Fruit fly (Drosophila melanogaster) whole organism, embryonic: ENCODE results near the gene HemK1.
A peak's percentile ranks its signal among the peaks of the same experiment; 100 is the strongest.

Source experiments
- Adf1 ChIP-seq: fragments of 200-800 bp; sonication (Bioruptor generic); IDR thresholded peaks from 2 replicates; pipeline ENCODE4 v1.3.6; 2022; ENCODE audit warnings: missing biosample characterization, missing genetic modification characterization
- CG10274 ChIP-seq: fragments of 200-800 bp; sonication (Bioruptor generic); optimal IDR thresholded peaks from 3 replicates; lab custom pipeline; 2017; ENCODE audit warnings: missing biosample characterization, mild to moderate bottlenecking, missing genetic modification characterization
- CG10543 ChIP-seq: fragments of 200-800 bp; sonication (Bioruptor generic); optimal IDR thresholded peaks from 3 replicates; lab custom pipeline; 2017; ENCODE audit warnings: missing biosample characterization, mild to moderate bottlenecking, missing genetic modification characterization, moderate library complexity
- CG10565 ChIP-seq: fragments of 200-800 bp; sonication (Bioruptor generic); optimal IDR thresholded peaks from 3 replicates; lab custom pipeline; 2016; ENCODE audit warnings: missing biosample characterization, mild to moderate bottlenecking, missing genetic modification characterization
- CG12219 ChIP-seq: fragments of 200-800 bp; sonication (Bioruptor generic); optimal IDR thresholded peaks from 3 replicates; lab custom pipeline; 2018; ENCODE audit warnings: missing biosample characterization, mild to moderate bottlenecking, missing genetic modification characterization
- CG14860 ChIP-seq: fragments of 200-800 bp; sonication (Bioruptor generic); IDR thresholded peaks from 3 replicates; pipeline ENCODE4 v1.3.6; 2022; ENCODE audit warnings: missing biosample characterization, missing genetic modification characterization; ENCODE audit not compliant: partially characterized antibody
- CG15479 ChIP-seq: fragments of 200-800 bp; sonication (Bioruptor generic); optimal IDR thresholded peaks from 3 replicates; lab custom pipeline; 2019; ENCODE audit warnings: missing biosample characterization, mild to moderate bottlenecking, missing genetic modification characterization, moderate library complexity
- CG15514 ChIP-seq: fragments of 200-800 bp; sonication (Bioruptor generic); optimal IDR thresholded peaks from 3 replicates; lab custom pipeline; 2017; ENCODE audit warnings: missing biosample characterization, missing genetic modification characterization, mild to moderate bottlenecking, moderate library complexity, missing genetic modification reagents
- CG1602 ChIP-seq: fragments of 200-800 bp; sonication (Bioruptor generic); optimal IDR thresholded peaks from 3 replicates; lab custom pipeline; 2016; ENCODE audit warnings: missing biosample characterization, missing genetic modification characterization
- CG16815 ChIP-seq: fragments of 200-800 bp; sonication (Bioruptor generic); optimal IDR thresholded peaks from 3 replicates; lab custom pipeline; 2017; ENCODE audit warnings: missing biosample characterization, mild to moderate bottlenecking, missing genetic modification characterization
- CG2116 ChIP-seq: fragments of 200-800 bp; sonication (Bioruptor generic); optimal IDR thresholded peaks from 3 replicates; lab custom pipeline; 2018; ENCODE audit warnings: missing biosample characterization, mild to moderate bottlenecking, missing genetic modification characterization
- CG31224 ChIP-seq: fragments of 200-800 bp; sonication (Bioruptor generic); IDR thresholded peaks from 2 replicates; pipeline ENCODE4 v1.3.6; 2022; ENCODE audit warnings: missing biosample characterization, missing genetic modification characterization
- CG31388 ChIP-seq: fragments of 200-800 bp; sonication (Bioruptor generic); optimal IDR thresholded peaks from 2 replicates; lab custom pipeline; 2016; ENCODE audit warnings: missing biosample characterization, missing genetic modification characterization
- CG34422 ChIP-seq: fragments of 200-800 bp; sonication (Bioruptor generic); IDR thresholded peaks from 3 replicates; pipeline ENCODE4 v1.3.6; 2022; ENCODE audit warnings: missing biosample characterization, missing genetic modification characterization
- CG6654 ChIP-seq: fragments of 200-800 bp; sonication (Bioruptor generic); optimal IDR thresholded peaks from 2 replicates; lab custom pipeline; 2017; ENCODE audit warnings: missing biosample characterization, mild to moderate bottlenecking, missing genetic modification characterization
- CG6765 ChIP-seq: fragments of 200-800 bp; sonication (Bioruptor generic); optimal IDR thresholded peaks from 3 replicates; lab custom pipeline; 2017; ENCODE audit warnings: missing biosample characterization, mild to moderate bottlenecking, missing genetic modification characterization
- CG6791 ChIP-seq: fragments of 200-800 bp; sonication (Bioruptor generic); IDR thresholded peaks from 3 replicates; pipeline ENCODE4 v1.3.6; 2022; ENCODE audit warnings: missing biosample characterization, missing genetic modification characterization; ENCODE audit not compliant: partially characterized antibody
- CG7745 ChIP-seq: fragments of 200-800 bp; sonication (Bioruptor generic); optimal IDR thresholded peaks from 2 replicates; lab custom pipeline; 2018; ENCODE audit warnings: missing biosample characterization, mild to moderate bottlenecking, missing genetic modification characterization, moderate library complexity
- CG9215 ChIP-seq: fragments of 200-800 bp; sonication (Bioruptor generic); IDR thresholded peaks from 2 replicates; pipeline ENCODE4 v1.3.6; 2022; ENCODE audit warnings: missing biosample characterization, missing genetic modification characterization
- CG9876 ChIP-seq: fragments of 200-800 bp; sonication (Bioruptor generic); optimal IDR thresholded peaks from 2 replicates; lab custom pipeline; 2016; ENCODE audit warnings: missing biosample characterization, missing genetic modification characterization
- CG9932 ChIP-seq: fragments of 200-800 bp; sonication (Bioruptor generic); IDR thresholded peaks from 2 replicates; pipeline ENCODE4 v1.3.6; 2022; ENCODE audit warnings: missing biosample characterization, missing genetic modification characterization
- Dip2 ChIP-seq: fragments of 200-800 bp; sonication (Bioruptor generic); IDR thresholded peaks from 2 replicates; pipeline ENCODE4 v1.3.6; 2022; ENCODE audit warnings: missing biosample characterization, missing genetic modification characterization
- Dref ChIP-seq: fragments of 200-800 bp; sonication (Bioruptor generic); IDR thresholded peaks from 2 replicates; pipeline ENCODE4 v1.3.6; 2022; ENCODE audit warnings: missing biosample characterization, missing genetic modification characterization
- HLH3B ChIP-seq: fragments of 200-800 bp; sonication (Bioruptor generic); IDR thresholded peaks from 2 replicates; pipeline ENCODE4 v1.3.6; 2022; ENCODE audit warnings: missing biosample characterization, missing genetic modification characterization
- Hey ChIP-seq: fragments of 200-800 bp; sonication (Bioruptor generic); optimal IDR thresholded peaks from 3 replicates; lab custom pipeline; 2018; ENCODE audit warnings: missing biosample characterization, mild to moderate bottlenecking, missing genetic modification characterization
- Hr39 ChIP-seq: fragments of >200 bp; optimal IDR thresholded peaks from 2 replicates; lab custom pipeline; 2017
- Mrtf ChIP-seq: fragments of 200-800 bp; sonication (Bioruptor generic); IDR thresholded peaks from 3 replicates; pipeline ENCODE4 v1.3.6; 2022; ENCODE audit warnings: missing biosample characterization, missing genetic modification characterization
- Myb ChIP-seq: fragments of 200-800 bp; sonication (Bioruptor generic); optimal IDR thresholded peaks from 2 replicates; lab custom pipeline; 2016; ENCODE audit warnings: missing biosample characterization, missing genetic modification characterization
- Sox102F ChIP-seq: fragments of 200-800 bp; sonication (Bioruptor generic); optimal IDR thresholded peaks from 2 replicates; lab custom pipeline; 2018; ENCODE audit warnings: missing biosample characterization, mild to moderate bottlenecking, missing genetic modification characterization, moderate library complexity
- Stat92E ChIP-seq, 3 experiments: fragments of >200 bp in 2 of 3; fragments of 200-800 bp in 1 of 3; sonication (Bioruptor generic) in 1 of 3; optimal IDR thresholded peaks; 2 replicates each; lab custom pipeline; 2017 to 2019; ENCODE audit warnings: missing biosample characterization in 3 of 3, missing genetic modification characterization in 3 of 3, mild to moderate bottlenecking in 1 of 3, moderate library complexity in 1 of 3
- TFAM ChIP-seq: fragments of 200-800 bp; sonication (Bioruptor generic); optimal IDR thresholded peaks from 2 replicates; lab custom pipeline; 2017; ENCODE audit warnings: missing biosample characterization, missing genetic modification characterization, inconsistent platforms
- ab ChIP-seq: fragments of 200-800 bp; sonication (Bioruptor generic); optimal IDR thresholded peaks from 2 replicates; lab custom pipeline; 2016; ENCODE audit warnings: missing biosample characterization, missing genetic modification characterization
- fd96Cb ChIP-seq: fragments of 200-800 bp; sonication (Bioruptor generic); optimal IDR thresholded peaks from 2 replicates; lab custom pipeline; 2018; ENCODE audit warnings: missing biosample characterization, mild to moderate bottlenecking, missing genetic modification characterization, moderate library complexity
- gsb ChIP-seq: fragments of 200-800 bp; sonication (Bioruptor generic); IDR thresholded peaks from 2 replicates; pipeline ENCODE4 v1.3.6; 2022; ENCODE audit warnings: missing biosample characterization, missing genetic modification characterization
- kah ChIP-seq: fragments of 200-800 bp; sonication (Bioruptor generic); optimal IDR thresholded peaks from 2 replicates; lab custom pipeline; 2018; ENCODE audit warnings: missing biosample characterization, mild to moderate bottlenecking, missing genetic modification characterization
- lov ChIP-seq, 2 experiments: fragments of 200-800 bp in 1 of 2; fragments of >200 bp in 1 of 2; sonication (Bioruptor generic) in 1 of 2; IDR thresholded peaks in 1 of 2; optimal IDR thresholded peaks in 1 of 2; 2 replicates in 1 of 2; 3 replicates in 1 of 2; pipeline versions ENCODE4 v1.3.6 to Lab custom; 2017 to 2022; ENCODE audit warnings: missing biosample characterization in 1 of 2, missing genetic modification characterization in 1 of 2
- maf-S ChIP-seq: fragments of 200-800 bp; sonication (Bioruptor generic); optimal IDR thresholded peaks from 2 replicates; lab custom pipeline; 2016; ENCODE audit warnings: missing biosample characterization, missing genetic modification characterization
- oc ChIP-seq: fragments of 200-800 bp; sonication (Bioruptor generic); optimal IDR thresholded peaks from 2 replicates; lab custom pipeline; 2018; ENCODE audit warnings: missing biosample characterization, mild to moderate bottlenecking, missing genetic modification characterization, moderate library complexity
- pros ChIP-seq: fragments of 200-800 bp; sonication (Bioruptor generic); optimal IDR thresholded peaks from 3 replicates; lab custom pipeline; 2019; ENCODE audit warnings: missing biosample characterization, mild to moderate bottlenecking, missing genetic modification characterization, moderate library complexity
- repo ChIP-seq: fragments of 200-800 bp; sonication (Bioruptor generic); optimal IDR thresholded peaks from 2 replicates; lab custom pipeline; 2016; ENCODE audit warnings: missing biosample characterization, missing genetic modification characterization
- sc ChIP-seq, 3 experiments: fragments of >200 bp in 2 of 3; fragments of 200-800 bp in 1 of 3; sonication (Bioruptor generic) in 1 of 3; optimal IDR thresholded peaks; 2 replicates in 2 of 3; 3 replicates in 1 of 3; lab custom pipeline; 2017; ENCODE audit warnings: mild to moderate bottlenecking in 1 of 3, missing biosample characterization in 1 of 3, missing genetic modification characterization in 1 of 3, missing genetic modification reagents in 1 of 3
- sr ChIP-seq: fragments of 200-800 bp; sonication (Bioruptor generic); IDR thresholded peaks from 3 replicates; pipeline ENCODE4 v1.3.6; 2022; ENCODE audit warnings: missing biosample characterization, missing genetic modification characterization
- tin ChIP-seq: fragments of 200-800 bp; sonication (Bioruptor generic); optimal IDR thresholded peaks from 3 replicates; lab custom pipeline; 2016; ENCODE audit warnings: missing biosample characterization, missing genetic modification characterization
- tio ChIP-seq: fragments of 200-800 bp; sonication (Bioruptor generic); optimal IDR thresholded peaks from 2 replicates; lab custom pipeline; 2017; ENCODE audit warnings: missing biosample characterization, missing genetic modification characterization, inconsistent platforms
- tna ChIP-seq: fragments of 200-800 bp; sonication (Bioruptor generic); IDR thresholded peaks from 2 replicates; pipeline ENCODE4 v1.3.6; 2022; ENCODE audit warnings: missing biosample characterization, missing genetic modification characterization; ENCODE audit not compliant: partially characterized antibody
- unc-4 ChIP-seq: fragments of 200-800 bp; sonication (Bioruptor generic); IDR thresholded peaks from 2 replicates; pipeline ENCODE4 v1.3.6; 2022; ENCODE audit warnings: missing biosample characterization, missing genetic modification characterization; ENCODE audit not compliant: partially characterized antibody
- unpg ChIP-seq: fragments of 200-800 bp; sonication (Bioruptor generic); optimal IDR thresholded peaks from 3 replicates; lab custom pipeline; 2018; ENCODE audit warnings: missing biosample characterization, mild to moderate bottlenecking, missing genetic modification characterization, moderate library complexity
- wor ChIP-seq: fragments of 200-800 bp; sonication (Bioruptor generic); IDR thresholded peaks from 2 replicates; pipeline ENCODE4 v1.3.6; 2022; ENCODE audit warnings: missing biosample characterization, missing genetic modification characterization

The HemK1 gene

dm6 chr2L:6471978-6472776 is 4.7 kb upstream of the HemK1 start (continued):
- no peak for TF ChIP-seq Hr39 (lab: Kevin White, UChicago)
- TF ChIP-seq gsb (GFP tag; lab: Robert Waterston, UW) = no peak
- no peak for TF ChIP-seq CG6791
- TF ChIP-seq sr (GFP tag; lab: Robert Waterston, UW) = no peak
- peak; percentile 14 for TF ChIP-seq CG10274 (GFP tag; lab: Kevin White, UChicago)
- no peak for TF ChIP-seq unc-4 (GFP tag; lab: Robert Waterston, UW)
- TF ChIP-seq HLH3B (GFP tag; lab: Robert Waterston, UW) = no peak
- no peak for TF ChIP-seq pros
- TF ChIP-seq Adf1 (GFP tag; lab: Robert Waterston, UW) = no peak
- no peak for TF ChIP-seq CG10565 (GFP tag; lab: Kevin White, UChicago)
- no peak for TF ChIP-seq kah
- peak; percentile 11 for TF ChIP-seq Sox102F (GFP tag; lab: Kevin White, UChicago)
- no peak for TF ChIP-seq CG6654 (GFP tag; lab: Kevin White, UChicago)
- no peak for TF ChIP-seq CG14860 (GFP tag; lab: Robert Waterston, UW)
- no peak for TF ChIP-seq TFAM (GFP tag; lab: Kevin White, UChicago)
- TF ChIP-seq tin (GFP tag; lab: Kevin White, UChicago) = no peak
- TF ChIP-seq Mrtf = 0 out of 3 replicates have a peak, but pooled peaks have one; percentile 34
- no peak for TF ChIP-seq oc (tag; lab: Kevin White, UChicago)
- TF ChIP-seq CG7745 = no peak
- no peak for TF ChIP-seq CG1602 (GFP tag; lab: Kevin White, UChicago)
- no peak for TF ChIP-seq ab (GFP tag; lab: Kevin White, UChicago)
- no peak for TF ChIP-seq Hey (tag; lab: Kevin White, UChicago)
- no peak for TF ChIP-seq CG16815 (GFP tag; lab: Kevin White, UChicago)
- TF ChIP-seq unpg (GFP tag; lab: Kevin White, UChicago) = peak; percentile 5
- no peak for TF ChIP-seq CG15514
- TF ChIP-seq tio (GFP tag; lab: Kevin White, UChicago) = peak; percentile 18
- no peak for TF ChIP-seq CG9932
- no peak for TF ChIP-seq CG6765 (GFP tag; lab: Kevin White, UChicago)
- TF ChIP-seq tna (GFP tag; lab: Robert Waterston, UW) = no peak; the same call in 1 of the 2 replicates
- TF ChIP-seq CG31224 = peak; percentile 80
- peak; percentile 43 for TF ChIP-seq CG10543
- no peak for TF ChIP-seq maf-S (GFP tag; lab: Kevin White, UChicago)
- TF ChIP-seq Dref (GFP tag; lab: Robert Waterston, UW) = no peak
- TF ChIP-seq Myb = no peak
- TF ChIP-seq CG34422 (GFP tag; lab: Robert Waterston, UW) = peak; percentile 42; the same call in 1 of the 3 replicates
- TF ChIP-seq fd96Cb = no peak
- TF ChIP-seq CG15479 (GFP tag; lab: Kevin White, UChicago) = no peak
- TF ChIP-seq CG31388 (GFP tag; lab: Kevin White, UChicago) = no peak
- no peak for TF ChIP-seq CG12219 (GFP tag; lab: Kevin White, UChicago)
- TF ChIP-seq CG9215 (GFP tag; lab: Robert Waterston, UW) = no peak
- no peak for TF ChIP-seq lov (optimal IDR thresholded peaks at IDR 0.05; lab: Kevin White, UChicago)
- TF ChIP-seq lov (GFP tag; IDR thresholded peaks at IDR 0.05; lab: Robert Waterston, UW) = 0 out of 3 replicates have a peak, but pooled peaks have one; percentile 24
- TF ChIP-seq repo (GFP tag; lab: Kevin White, UChicago) = no peak
- TF ChIP-seq Stat92E (GFP tag; optimal IDR thresholded peaks at IDR 0.05; lab: Kevin White, UChicago) = no peak
- no peak for TF ChIP-seq sc (optimal IDR thresholded peaks at IDR 0.05; lab: Kevin White, UChicago)
- no peak for TF ChIP-seq sc (GFP tag; optimal IDR thresholded peaks at IDR 0.05; lab: Kevin White, UChicago)
- no peak for TF ChIP-seq Dip2 (GFP tag; lab: Robert Waterston, UW)
- no peak for TF ChIP-seq CG2116 (GFP tag; lab: Kevin White, UChicago)
- no peak for TF ChIP-seq wor (GFP tag; lab: Robert Waterston, UW)
- no peak for TF ChIP-seq CG9876 (GFP tag; lab: Kevin White, UChicago)
